Worm (Caenorhabditis elegans) whole organism, L1 larva: ENCODE measurements around the gene dlst-1.

Experiments used
- aly-2 ChIP-seq: fragments of 150-350 bp; optimal IDR thresholded peaks from 2 replicates; lab custom pipeline; 2014; ENCODE audit warnings: missing biosample characterization, missing genetic modification characterization
- blmp-1 ChIP-seq: fragments of 150-350 bp; optimal IDR thresholded peaks from 2 replicates; lab custom pipeline; 2014; ENCODE audit warnings: missing biosample characterization, missing genetic modification characterization
- ceh-90 ChIP-seq: sonication (generic microtip); optimal IDR thresholded peaks from 2 replicates; lab custom pipeline; 2016; ENCODE audit warnings: missing genetic modification characterization, missing compliant biosample characterization
- ces-1 ChIP-seq: fragments of 150-350 bp; optimal IDR thresholded peaks from 2 replicates; lab custom pipeline; 2014; ENCODE audit warnings: missing biosample characterization, missing genetic modification reagents, missing genetic modification characterization
- dpl-1 ChIP-seq, 3 experiments: fragments of 150-350 bp in 2 of 3; sonication (generic microtip) in 1 of 3; optimal IDR thresholded peaks; 2 replicates each; lab custom pipeline; 2014 to 2017; ENCODE audit warnings: missing biosample characterization in 3 of 3, missing genetic modification characterization in 3 of 3, missing genetic modification reagents in 3 of 3
- dsc-1 ChIP-seq: sonication (generic microtip); optimal IDR thresholded peaks from 2 replicates; lab custom pipeline; 2016; ENCODE audit warnings: mild to moderate bottlenecking, missing genetic modification characterization, missing compliant biosample characterization
- efl-1 ChIP-seq, 4 experiments: fragments of 150-350 bp; optimal IDR thresholded peaks in 3 of 4; peaks in 1 of 4; 1 replicate in 1 of 4; 2 replicates in 3 of 4; lab custom pipeline; 2014; ENCODE audit warnings: missing biosample characterization in 2 of 4, missing genetic modification characterization in 2 of 4, missing genetic modification reagents in 2 of 4
- elt-2 ChIP-seq: sonication (generic microtip); optimal IDR thresholded peaks from 2 replicates; lab custom pipeline; 2016; ENCODE audit warnings: missing genetic modification characterization, mild to moderate bottlenecking, inconsistent platforms, missing compliant biosample characterization, missing genetic modification reagents
- elt-3 ChIP-seq, 6 experiments: fragments of 150-350 bp in 1 of 6; sonication (generic microtip); optimal IDR thresholded peaks; 2 replicates each; lab custom pipeline; 2017 to 2018; ENCODE audit warnings: missing biosample characterization in 6 of 6, missing genetic modification characterization in 6 of 6, inconsistent platforms in 1 of 6
- ets-5 ChIP-seq: fragments of 200-800 bp; sonication (Bioruptor generic); IDR thresholded peaks from 2 replicates; pipeline ENCODE4 v1.3.6; 2022; ENCODE audit warnings: missing genetic modification characterization, missing compliant biosample characterization
- grh-1 ChIP-seq: fragments of 200-800 bp; sonication (Bioruptor generic); IDR thresholded peaks from 2 replicates; pipeline ENCODE4 v1.3.6; 2022; ENCODE audit warnings: missing genetic modification reagents, missing genetic modification characterization, missing compliant biosample characterization
- hlh-17 ChIP-seq: fragments of 200-800 bp; sonication (Bioruptor generic); optimal IDR thresholded peaks from 2 replicates; lab custom pipeline; 2018; ENCODE audit warnings: missing genetic modification characterization, mild to moderate bottlenecking, missing compliant biosample characterization, moderate library complexity, borderline replicate concordance
- hpl-2 ChIP-seq: fragments of 150-350 bp; optimal IDR thresholded peaks from 2 replicates; lab custom pipeline; 2014; ENCODE audit warnings: missing biosample characterization, missing genetic modification reagents, missing genetic modification characterization
- isw-1 ChIP-seq: fragments of 200-800 bp; sonication (Bioruptor generic); IDR thresholded peaks from 2 replicates; pipeline ENCODE4 v1.3.6; 2022; ENCODE audit warnings: missing genetic modification characterization, missing compliant biosample characterization
- lin-14 ChIP-seq: fragments of 200-800 bp; sonication (Bioruptor generic); optimal IDR thresholded peaks from 2 replicates; lab custom pipeline; 2018; ENCODE audit warnings: mild to moderate bottlenecking, missing genetic modification characterization, moderate library complexity, missing compliant biosample characterization
- lin-35 ChIP-seq, 2 experiments: fragments of 150-350 bp; optimal IDR thresholded peaks; 2 replicates each; lab custom pipeline; 2014; ENCODE audit warnings: missing biosample characterization in 2 of 2, missing genetic modification characterization in 2 of 2, missing genetic modification reagents in 2 of 2
- lir-3 ChIP-seq: sonication (generic microtip); optimal IDR thresholded peaks from 2 replicates; lab custom pipeline; 2016; ENCODE audit warnings: mild to moderate bottlenecking, missing genetic modification characterization, moderate library complexity, missing compliant biosample characterization; ENCODE audit not compliant: poor library complexity
- lsy-2 ChIP-seq, 2 experiments: fragments of 150-350 bp; optimal IDR thresholded peaks; 2 replicates each; lab custom pipeline; 2014; ENCODE audit warnings: missing biosample characterization in 2 of 2, missing genetic modification characterization in 2 of 2
- mab-9 ChIP-seq: fragments of 200-800 bp; sonication (Bioruptor generic); IDR thresholded peaks from 2 replicates; pipeline ENCODE4 v1.3.6; 2022; ENCODE audit warnings: missing genetic modification reagents, missing genetic modification characterization, missing compliant biosample characterization
- mdl-1 ChIP-seq, 2 experiments: fragments of 150-350 bp; optimal IDR thresholded peaks; 2 replicates each; lab custom pipeline; 2014 to 2017; ENCODE audit warnings: missing biosample characterization in 2 of 2, missing genetic modification characterization in 2 of 2, inconsistent platforms in 1 of 2
- nhr-11 ChIP-seq: fragments of 150-350 bp; optimal IDR thresholded peaks from 2 replicates; lab custom pipeline; 2014; ENCODE audit warnings: missing biosample characterization, missing genetic modification characterization
- nhr-19 ChIP-seq: fragments of 200-800 bp; sonication (Bioruptor generic); conservative IDR thresholded peaks from 2 replicates; pipeline ENCODE4 v1.3.6; 2022; ENCODE audit warnings: missing genetic modification characterization, missing compliant biosample characterization
- nhr-20 ChIP-seq: sonication (generic microtip); optimal IDR thresholded peaks from 2 replicates; lab custom pipeline; 2016; ENCODE audit warnings: mild to moderate bottlenecking, missing genetic modification characterization, missing compliant biosample characterization
- nhr-71 ChIP-seq: sonication (generic microtip); optimal IDR thresholded peaks from 2 replicates; lab custom pipeline; 2016; ENCODE audit warnings: mild to moderate bottlenecking, missing genetic modification characterization, moderate library complexity, missing compliant biosample characterization
- nhr-84 ChIP-seq: sonication (generic microtip); optimal IDR thresholded peaks from 2 replicates; lab custom pipeline; 2017; ENCODE audit warnings: missing biosample characterization, missing genetic modification characterization
- nhr-85 ChIP-seq: sonication (generic microtip); peaks from one replicate; lab custom pipeline; 2016; ENCODE audit warnings: missing genetic modification characterization, inconsistent platforms, missing compliant biosample characterization
- pax-3 ChIP-seq: fragments of 200-800 bp; sonication (Bioruptor generic); optimal IDR thresholded peaks from 2 replicates; lab custom pipeline; 2018; ENCODE audit warnings: mild to moderate bottlenecking, missing genetic modification characterization, moderate library complexity, missing compliant biosample characterization
- skn-1 ChIP-seq: fragments of 150-350 bp; optimal IDR thresholded peaks from 2 replicates; lab custom pipeline; 2014; ENCODE audit warnings: missing biosample characterization, missing genetic modification characterization
- sox-4 ChIP-seq: sonication (generic microtip); optimal IDR thresholded peaks from 2 replicates; lab custom pipeline; 2016; ENCODE audit warnings: missing genetic modification characterization, missing compliant biosample characterization
- sup-37 ChIP-seq: fragments of 200-800 bp; sonication (Bioruptor generic); optimal IDR thresholded peaks from 2 replicates; lab custom pipeline; 2018; ENCODE audit warnings: mild to moderate bottlenecking, missing genetic modification characterization, missing compliant biosample characterization
- swsn-7 ChIP-seq: sonication (generic microtip); optimal IDR thresholded peaks from 2 replicates; lab custom pipeline; 2016; ENCODE audit warnings: missing genetic modification characterization, missing compliant biosample characterization
- unc-30 ChIP-seq: sonication (generic microtip); optimal IDR thresholded peaks from 2 replicates; lab custom pipeline; 2017; ENCODE audit warnings: missing biosample characterization, missing genetic modification characterization
- unc-62 ChIP-seq: fragments of 150-350 bp; optimal IDR thresholded peaks from 2 replicates; lab custom pipeline; 2014; ENCODE audit warnings: missing biosample characterization, missing genetic modification reagents, missing genetic modification characterization
- zag-1 ChIP-seq: fragments of 150-350 bp; optimal IDR thresholded peaks from 2 replicates; lab custom pipeline; 2014; ENCODE audit warnings: missing biosample characterization, missing genetic modification characterization
- zip-4 ChIP-seq: fragments of 200-800 bp; sonication (Bioruptor generic); optimal IDR thresholded peaks from 2 replicates; lab custom pipeline; 2018; ENCODE audit warnings: mild to moderate bottlenecking, missing genetic modification characterization, moderate library complexity, missing compliant biosample characterization
- ztf-11 ChIP-seq, 2 experiments: sonication (generic microtip); optimal IDR thresholded peaks; 2 replicates each; lab custom pipeline; 2016 to 2017; ENCODE audit warnings: missing genetic modification characterization in 2 of 2, missing biosample characterization in 1 of 2, missing compliant biosample characterization in 1 of 2
- ztf-4 ChIP-seq: fragments of 150-350 bp; optimal IDR thresholded peaks from 2 replicates; lab custom pipeline; 2014; ENCODE audit warnings: missing biosample characterization, missing genetic modification characterization

dlst-1 gene

ce11 chrV:6673967-6674366, 34.9 kb downstream of the dlst-1 start, which contains the start of gene cest-31:
Gene cest-31 (plus strand): TSS chrV:6674267.
- TF ChIP-seq pax-3 (no peak), lir-3 (tag; lab: Kevin White, UChicago) (no peak), efl-1 (optimal IDR thresholded peaks at IDR 0.05; lab: Kevin White, UChicago) (no peak), efl-1 (GFP tag; optimal IDR thresholded peaks at IDR 0.05 in 1 of 2; lab: Kevin White, UChicago) (peak in 1 of 2 experiments; percentile 47), swsn-7 (tag; lab: Kevin White, UChicago) (no peak)

- no peak for TF ChIP-seq dsc-1
- no peak for TF ChIP-seq ces-1 (GFP tag; lab: Kevin White, UChicago)
- TF ChIP-seq lin-35 (GFP tag; optimal IDR thresholded peaks at IDR 0.05; lab: Kevin White, UChicago) = no peak
- no peak for TF ChIP-seq nhr-11
- TF ChIP-seq ztf-4 = no peak
- TF ChIP-seq blmp-1 (tag; lab: Kevin White, UChicago) = no peak
- TF ChIP-seq dpl-1 (GFP tag; optimal IDR thresholded peaks at IDR 0.05; lab: Kevin White, UChicago) = no peak
- TF ChIP-seq ets-5 (GFP tag; lab: Robert Waterston, UW) = no peak
- no peak for TF ChIP-seq aly-2 (tag; lab: Kevin White, UChicago)
- no peak for TF ChIP-seq unc-30 (tag; lab: Kevin White, UChicago)
- TF ChIP-seq lsy-2 (tag; optimal IDR thresholded peaks at IDR 0.05; lab: Kevin White, UChicago) = no peak
- no peak for TF ChIP-seq zip-4 (GFP tag; lab: Kevin White, UChicago)
- TF ChIP-seq ceh-90 (tag; lab: Kevin White, UChicago) = no peak
Observed at ce11 chrV:6669520-6669919, 39.4 kb downstream of the dlst-1 start, which contains the start of gene cest-28. Gene cest-28 (plus strand): TSS chrV:6669820.

ce11 chrV:6668741-6669140, 40.2 kb downstream of the dlst-1 start, which contains the start of gene str-180:
Gene str-180 (minus strand): TSS chrV:6668841.
- TF ChIP-seq nhr-84 = no peak
- no peak for TF ChIP-seq zag-1
- no peak for TF ChIP-seq hpl-2 (GFP tag; lab: Kevin White, UChicago)
- no peak for TF ChIP-seq hlh-17
- TF ChIP-seq unc-62 (GFP tag; lab: Kevin White, UChicago) = no peak
- no peak for TF ChIP-seq lir-3 (tag; lab: Kevin White, UChicago)
- TF ChIP-seq skn-1 (tag; lab: Kevin White, UChicago) = no peak
- no peak for TF ChIP-seq nhr-19 (GFP tag; lab: Robert Waterston, UW)
- TF ChIP-seq mab-9 = no peak

ce11 chrV:6666557-6666956, 42.3 kb downstream of the dlst-1 start:
- no peak for TF ChIP-seq efl-1 (optimal IDR thresholded peaks at IDR 0.05; lab: Kevin White, UChicago)
- peak in 1 of 2 experiments; percentile 70 for TF ChIP-seq efl-1 (GFP tag; optimal IDR thresholded peaks at IDR 0.05 in 1 of 2; lab: Kevin White, UChicago)
- TF ChIP-seq lin-14 (GFP tag; lab: Kevin White, UChicago) = no peak
- TF ChIP-seq elt-2 (tag; lab: Kevin White, UChicago) = peak; percentile 51

- TF ChIP-seq sup-37 (no peak), elt-2 (tag; lab: Kevin White, UChicago) (peak; percentile 83), nhr-85 (tag; lab: Kevin White, UChicago) (no peak), grh-1 (GFP tag; lab: Robert Waterston, UW) (no peak), nhr-20 (peak; percentile 20), elt-3 (tag; optimal IDR thresholded peaks at IDR 0.05; lab: Kevin White, UChicago) (peak in 1 of 6 experiments; percentile 37)
Observed at ce11 chrV:6665751-6666150, 43.1 kb downstream of the dlst-1 start, which contains the start of gene pmp-5. Gene pmp-5 (minus strand): TSS chrV:6665813.

ce11 chrV:6662505-6662904, 46.4 kb downstream of the dlst-1 start:
- TF ChIP-seq dsc-1 (peak; percentile 2), sox-4 (no peak), nhr-71 (no peak), zip-4 (GFP tag; lab: Kevin White, UChicago) (no peak), hpl-2 (GFP tag; lab: Kevin White, UChicago) (no peak), ztf-11 (tag; optimal IDR thresholded peaks at IDR 0.05; lab: Kevin White, UChicago) (no peak), lin-35 (GFP tag; optimal IDR thresholded peaks at IDR 0.05; lab: Kevin White, UChicago) (no peak), lin-14 (GFP tag; lab: Kevin White, UChicago) (peak; percentile 9), mdl-1 (tag; optimal IDR thresholded peaks at IDR 0.05; lab: Kevin White, UChicago) (no peak), isw-1 (GFP tag; lab: Robert Waterston, UW) (no peak)
- TF ChIP-seq, all 84 proteins: peak for 2
